Worm (Caenorhabditis elegans): ENCODE measurements around the gene str-240.

The str-240 gene

DNA sequence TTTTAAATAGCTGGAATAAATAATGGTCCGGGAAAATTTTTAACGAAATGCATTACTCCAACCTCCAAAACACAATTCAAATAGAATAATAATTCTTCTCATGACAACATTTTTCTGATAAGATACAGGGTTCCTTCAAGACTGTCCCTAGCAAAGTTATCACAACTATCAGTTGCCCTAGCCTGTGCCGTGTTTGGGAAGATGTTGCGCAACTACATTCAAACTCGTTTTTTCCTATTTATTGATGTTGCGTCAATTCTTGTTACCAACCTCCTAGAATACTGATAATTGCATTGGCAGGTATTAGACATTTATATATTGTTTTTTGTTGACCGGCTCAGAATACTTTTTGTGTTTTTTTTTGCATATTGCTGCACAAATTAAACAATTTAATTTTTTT is 33.3 kb upstream of the str-240 start:
- TF ChIP-seq nhr-42 (GFP tag; IDR thresholded peaks at IDR 0.05) (no peak), skn-1 (tag; optimal IDR thresholded peaks at IDR 0.05) (no peak), Y75B8A.6 (GFP tag; IDR thresholded peaks at IDR 0.05) (no peak), hif-1 (tag; optimal IDR thresholded peaks at IDR 0.05) (no peak), fos-1 (tag; optimal IDR thresholded peaks at IDR 0.05) (no peak), D1046.2 (GFP tag; IDR thresholded peaks at IDR 0.05) (no peak), ces-1 (GFP tag; optimal IDR thresholded peaks at IDR 0.05) (no peak), lin-29 (GFP tag; IDR thresholded peaks at IDR 0.05) (no peak), daf-12 (tag; optimal IDR thresholded peaks at IDR 0.05) (no peak), mep-1 (tag; optimal IDR thresholded peaks at IDR 0.05) (no peak), ctbp-1 (GFP tag; IDR thresholded peaks at IDR 0.05) (no peak), dve-1 (tag; optimal IDR thresholded peaks at IDR 0.05; ENCODE audit: insufficient read depth) (no peak), unc-39 (tag; optimal IDR thresholded peaks at IDR 0.05) (no peak), dmd-8 (GFP tag; IDR thresholded peaks at IDR 0.05) (no peak), hlh-11 (tag; optimal IDR thresholded peaks at IDR 0.05) (no peak), lsy-2 (tag; optimal IDR thresholded peaks at IDR 0.05) (no peak)

DNA sequence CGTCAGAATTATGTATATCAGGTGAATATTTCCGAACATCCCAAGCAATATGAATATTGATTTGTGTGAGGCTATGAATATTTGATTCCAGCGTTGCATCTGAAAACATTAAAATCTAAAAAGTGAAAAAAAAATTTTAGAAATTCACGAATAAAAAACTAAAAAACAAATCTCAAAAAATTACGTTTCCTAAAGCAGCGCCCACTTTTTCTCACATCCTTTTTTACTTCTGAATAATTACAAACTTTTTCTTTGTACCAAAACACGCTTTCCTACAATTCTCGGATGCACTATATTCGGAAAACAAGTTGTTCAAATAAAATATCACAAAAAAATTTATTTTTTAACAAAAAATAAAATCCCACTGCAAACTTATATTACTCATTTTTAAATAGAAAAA is 31.3 kb upstream of the str-240 start, which contains the start of gene srsx-8:
srsx-8 (minus strand) TSS at position 101 of the 400 bp plus-strand sequence.
- TF ChIP-seq cey-2 (tag; optimal IDR thresholded peaks at IDR 0.05; ENCODE audit: borderline replicate concordance, insufficient read depth) (no peak), hlh-30 (tag; optimal IDR thresholded peaks at IDR 0.05; ENCODE audit: insufficient read depth) (no peak), lim-7 (GFP tag; IDR thresholded peaks at IDR 0.05) (no peak), lir-3 (tag; optimal IDR thresholded peaks at IDR 0.05) (no peak), dmd-6 (GFP tag; IDR thresholded peaks at IDR 0.05) (no peak), spr-3 (GFP tag; optimal IDR thresholded peaks at IDR 0.05) (no peak)

DNA sequence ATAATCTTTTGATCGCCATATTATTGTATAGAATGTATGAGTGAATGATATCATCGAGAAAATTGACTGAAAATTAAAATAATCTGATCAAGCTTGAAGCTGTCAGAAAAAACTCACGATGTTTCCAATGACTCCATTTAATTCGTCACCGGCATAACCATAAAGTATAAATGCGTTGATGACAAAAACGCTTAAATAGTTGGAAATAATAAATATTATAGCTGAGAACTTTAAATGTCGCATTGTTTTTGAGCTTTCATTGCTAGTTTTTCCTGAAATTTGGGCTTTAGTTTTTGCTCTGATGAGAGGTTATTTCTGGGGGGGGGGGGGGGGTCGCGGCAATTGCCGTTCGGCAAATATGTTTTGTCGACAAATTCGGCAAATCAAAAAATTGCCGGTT is 29.4 kb upstream of the str-240 start:
- TF ChIP-seq Y5F2A.4 (GFP tag; optimal IDR thresholded peaks at IDR 0.05) (no peak), unc-62 (GFP tag; optimal IDR thresholded peaks at IDR 0.05 in 1 of 2) (peak in 1 of 2 experiments; percentile 91), unc-62 (tag; optimal IDR thresholded peaks at IDR 0.05) (no peak), mxl-2 (GFP tag; conservative IDR thresholded peaks at IDR 0.05) (no peak), daf-16 (GFP tag; optimal IDR thresholded peaks at IDR 0.05) (no peak), daf-16 (tag; optimal IDR thresholded peaks at IDR 0.05) (no peak)

DNA sequence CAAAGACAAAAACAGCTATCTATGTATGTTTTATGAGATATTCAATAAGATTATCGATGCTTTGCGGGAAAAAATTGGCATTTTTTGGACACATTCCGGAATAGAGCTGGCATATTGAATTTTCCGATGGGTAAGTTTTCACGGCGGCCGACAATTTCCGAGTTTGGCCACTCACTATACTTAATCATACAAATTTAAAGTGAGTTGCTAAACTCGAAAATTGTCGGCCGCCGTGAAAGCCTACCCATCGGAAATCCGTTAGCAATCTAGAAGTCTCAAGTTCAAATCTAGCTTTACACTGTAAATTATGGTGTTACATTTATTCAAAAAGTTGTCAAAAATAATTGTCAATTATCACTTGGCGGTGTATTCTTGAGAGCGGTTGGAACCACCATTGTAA is 29.0 kb upstream of the str-240 start:
- TF ChIP-seq aha-1 (tag) (peak; percentile 60), set-16 (GFP tag; IDR thresholded peaks at IDR 0.05) (no peak)

DNA sequence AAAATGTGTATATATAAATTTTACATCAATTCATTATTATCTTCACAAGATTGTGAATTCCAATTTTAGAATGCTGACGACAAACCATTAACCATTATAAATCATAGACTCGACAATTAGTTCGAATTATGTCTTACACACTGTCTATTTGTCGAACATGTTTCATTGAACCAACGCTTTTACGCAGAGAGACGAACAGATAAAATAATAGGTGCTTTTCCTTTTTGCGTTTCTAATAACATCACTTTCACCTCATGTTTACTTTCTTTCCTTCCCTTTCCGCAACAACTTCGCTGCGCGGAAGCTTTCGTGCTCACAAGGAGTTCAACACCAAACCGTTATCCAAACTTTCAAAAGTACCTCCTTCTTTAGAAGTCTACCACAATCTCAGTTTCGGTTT is 26.1 kb upstream of the str-240 start, which contains the start of gene F52F10.2:
F52F10.2 (plus strand) TSS at position 301 of the 400 bp plus-strand sequence.
- no peak for TF ChIP-seq hlh-30 (tag; optimal IDR thresholded peaks at IDR 0.05; ENCODE audit: insufficient read depth)
- no peak for TF ChIP-seq tag-97 (GFP tag; IDR thresholded peaks at IDR 0.05)
- no peak for TF ChIP-seq nhr-237 (tag; optimal IDR thresholded peaks at IDR 0.05)
- TF ChIP-seq madf-9 (GFP tag; conservative IDR thresholded peaks at IDR 0.05), result no peak

DNA sequence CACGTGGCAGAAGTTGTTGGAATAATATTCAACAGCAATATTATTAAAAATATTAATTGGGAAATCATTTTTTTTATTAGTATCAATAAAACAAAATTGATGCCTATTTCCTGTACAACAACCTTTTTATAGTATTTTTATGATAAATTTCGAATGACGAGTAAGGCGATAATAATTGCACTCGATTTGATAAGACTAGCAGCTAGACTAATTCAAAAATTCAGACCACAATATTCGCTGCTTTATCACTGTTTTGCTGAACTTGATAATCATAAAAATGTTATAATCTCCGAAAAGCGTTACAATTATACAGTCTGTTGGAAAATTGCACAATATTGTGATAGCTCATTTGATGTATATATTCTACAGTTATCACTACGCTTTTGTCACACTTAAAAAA is 23.9 kb upstream of the str-240 start, which contains the start of gene oac-32:
oac-32 (minus strand) TSS at position 90 of the 400 bp plus-strand sequence.
- TF ChIP-seq dmd-6 (GFP tag; IDR thresholded peaks at IDR 0.05), result no peak; the same call in 1 of the 2 replicates
- TF ChIP-seq nhr-237 (tag; optimal IDR thresholded peaks at IDR 0.05), result no peak
- TF ChIP-seq lim-7 (GFP tag; IDR thresholded peaks at IDR 0.05), result no peak
- no peak for TF ChIP-seq zfp-2 (tag; optimal IDR thresholded peaks at IDR 0.05)
- no peak for TF ChIP-seq egl-27 (tag; optimal IDR thresholded peaks at IDR 0.05)
- peak; percentile 24 for TF ChIP-seq nhr-28 (tag; optimal IDR thresholded peaks at IDR 0.05)
- peak; percentile 64; the same call in 1 of the 2 replicates for TF ChIP-seq php-3 (GFP tag; IDR thresholded peaks at IDR 0.05)
- no peak for TF ChIP-seq ceh-62 (tag; optimal IDR thresholded peaks at IDR 0.05)
- no peak for TF ChIP-seq daf-12 (tag; optimal IDR thresholded peaks at IDR 0.05)
- peak; percentile 33 for TF ChIP-seq pqm-1 (tag; optimal IDR thresholded peaks at IDR 0.05)
- no peak for TF ChIP-seq F10B5.3 (tag; optimal IDR thresholded peaks at IDR 0.05)
- no peak for TF ChIP-seq saeg-2 (GFP tag; IDR thresholded peaks at IDR 0.05)
- no peak for TF ChIP-seq nhr-102 (tag; optimal IDR thresholded peaks at IDR 0.05)
- TF ChIP-seq mxl-3 (GFP tag; optimal IDR thresholded peaks at IDR 0.05), result no peak
- TF ChIP-seq skn-1 (tag; optimal IDR thresholded peaks at IDR 0.05), result no peak
- TF ChIP-seq Y48G9A.11 (GFP tag; IDR thresholded peaks at IDR 0.05), result no peak
- TF ChIP-seq unc-62 (GFP tag; optimal IDR thresholded peaks at IDR 0.05 in 1 of 2), result no peak
- no peak for TF ChIP-seq unc-62 (tag; optimal IDR thresholded peaks at IDR 0.05)
